Fruit fly (Drosophila melanogaster): Measurements from ENCODE around the gene CG5913.
A peak's percentile ranks its signal among the peaks of the same experiment; 100 is the strongest.

CG5913 gene

dm6 chr3R:25880198-25880970 is 12.9 kb upstream of the CG5913 start (continued):
- TF ChIP-seq dmrt93B (GFP tag; optimal IDR thresholded peaks at IDR 0.05), result peak; percentile 22
- TF ChIP-seq Mio (GFP tag; optimal IDR thresholded peaks at IDR 0.05), result no peak

- peak; percentile 22 for TF ChIP-seq Dif (GFP tag; optimal IDR thresholded peaks at IDR 0.05; ENCODE audit: partially characterized antibody)
- no peak for TF ChIP-seq Rel (GFP tag; optimal IDR thresholded peaks at IDR 0.05)
- TF ChIP-seq Rel (tag; optimal IDR thresholded peaks at IDR 0.05), result no peak
Measured at dm6 chr3R:25880971-25881809, 12.1 kb upstream of the CG5913 start, which contains the start of gene Tsp96F. Tsp96F (minus strand) TSS chr3R:25881427.

- TF ChIP-seq psq (GFP tag; optimal IDR thresholded peaks at IDR 0.05) (peak; percentile 74), brk (GFP tag; optimal IDR thresholded peaks at IDR 0.05) (no peak), woc (GFP tag; optimal IDR thresholded peaks at IDR 0.05) (no peak), Rel (GFP tag; optimal IDR thresholded peaks at IDR 0.05) (no peak), Rel (tag; optimal IDR thresholded peaks at IDR 0.05) (peak; percentile 99), foxo (GFP tag; optimal IDR thresholded peaks at IDR 0.05) (no peak)
Measured at dm6 chr3R:25881915-25882314, 11.4 kb upstream of the CG5913 start, which contains the start of gene SppL. SppL (plus strand) TSS chr3R:25881984.

- TF ChIP-seq N (GFP tag; optimal IDR thresholded peaks at IDR 0.05) (no peak), lola (GFP tag; optimal IDR thresholded peaks at IDR 0.05) (no peak), CG32264 (GFP tag; optimal IDR thresholded peaks at IDR 0.05) (no peak), br (GFP tag; optimal IDR thresholded peaks at IDR 0.05) (no peak), dsf (GFP tag; optimal IDR thresholded peaks at IDR 0.05; ENCODE audit: borderline replicate concordance) (no peak), Abd-B (GFP tag; optimal IDR thresholded peaks at IDR 0.05) (no peak), CG9705 (GFP tag; optimal IDR thresholded peaks at IDR 0.05) (no peak), pan (optimal IDR thresholded peaks at IDR 0.05) (no peak), Dfd (GFP tag; optimal IDR thresholded peaks at IDR 0.05) (no peak), h (GFP tag; optimal IDR thresholded peaks at IDR 0.05) (no peak), Myc (optimal IDR thresholded peaks at IDR 0.05) (no peak), sv (GFP tag; optimal IDR thresholded peaks at IDR 0.05) (no peak), Mio (GFP tag; optimal IDR thresholded peaks at IDR 0.05) (no peak), dmrt93B (GFP tag; optimal IDR thresholded peaks at IDR 0.05) (no peak), woc (GFP tag; optimal IDR thresholded peaks at IDR 0.05) (no peak), Vsx2 (GFP tag; optimal IDR thresholded peaks at IDR 0.05; ENCODE audit: partially characterized antibody) (no peak), ey (GFP tag; optimal IDR thresholded peaks at IDR 0.05) (no peak), jim (GFP tag; optimal IDR thresholded peaks at IDR 0.05) (no peak), brk (GFP tag; optimal IDR thresholded peaks at IDR 0.05) (no peak), rgr (GFP tag; optimal IDR thresholded peaks at IDR 0.05) (no peak)
Measured at dm6 chr3R:25882606-25883266, 10.6 kb upstream of the CG5913 start.

dm6 chr3R:25883877-25884276 is 9.4 kb upstream of the CG5913 start:
- TF ChIP-seq pan (optimal IDR thresholded peaks at IDR 0.05), result no peak
- TF ChIP-seq br (GFP tag; optimal IDR thresholded peaks at IDR 0.05), result no peak
- no peak for TF ChIP-seq Hr78 (GFP tag; optimal IDR thresholded peaks at IDR 0.05)

dm6 chr3R:25884301-25884700 is 9.0 kb upstream of the CG5913 start:
- peak; percentile 49 for TF ChIP-seq HLH106 (tag; optimal IDR thresholded peaks at IDR 0.05)
- peak; percentile 10 for TF ChIP-seq ey (GFP tag; optimal IDR thresholded peaks at IDR 0.05)
- no peak for TF ChIP-seq CrebA (GFP tag; optimal IDR thresholded peaks at IDR 0.05; ENCODE audit: borderline replicate concordance)
- TF ChIP-seq CG9705 (GFP tag; optimal IDR thresholded peaks at IDR 0.05), result no peak
- peak; percentile 42 for TF ChIP-seq OdsH (GFP tag; optimal IDR thresholded peaks at IDR 0.05)
- no peak for TF ChIP-seq jim (GFP tag; optimal IDR thresholded peaks at IDR 0.05)
- TF ChIP-seq tai (GFP tag; optimal IDR thresholded peaks at IDR 0.05), result no peak
- TF ChIP-seq rgr (GFP tag; optimal IDR thresholded peaks at IDR 0.05), result peak; percentile 44
- TF ChIP-seq h (GFP tag; optimal IDR thresholded peaks at IDR 0.05), result peak; percentile 18
- peak in 1 of 2 experiments; percentile 39 for TF ChIP-seq foxo (GFP tag; optimal IDR thresholded peaks at IDR 0.05)
- TF ChIP-seq Sp1 (GFP tag; optimal IDR thresholded peaks at IDR 0.05), result peak; percentile 8
- TF ChIP-seq fru (GFP tag; optimal IDR thresholded peaks at IDR 0.05), result peak; percentile 19
- TF ChIP-seq brk (GFP tag; optimal IDR thresholded peaks at IDR 0.05), result peak; percentile 18

All from whole organism, wandering third instar larva.